Worm (Caenorhabditis elegans) whole organism, L3 larva: ENCODE data around the gene hlh-33.

Experiments
- hmg-11 ChIP-seq: sonication (generic microtip); optimal IDR thresholded peaks from 2 replicates; lab custom pipeline; 2016; ENCODE audit warnings: missing genetic modification characterization, missing compliant biosample characterization
- lsy-12 ChIP-seq: sonication (generic microtip); optimal IDR thresholded peaks from 2 replicates; lab custom pipeline; 2016; ENCODE audit warnings: mild to moderate bottlenecking, missing genetic modification characterization, missing compliant biosample characterization
- nhr-11 ChIP-seq: fragments of 150-350 bp; optimal IDR thresholded peaks from 2 replicates; lab custom pipeline; 2014; ENCODE audit warnings: missing biosample characterization, missing genetic modification characterization
- nhr-237 ChIP-seq: fragments of 150-350 bp; optimal IDR thresholded peaks from 2 replicates; lab custom pipeline; 2014; ENCODE audit warnings: missing biosample characterization, missing genetic modification characterization
- pha-4 ChIP-seq: fragments of 150-350 bp; optimal IDR thresholded peaks from 2 replicates; lab custom pipeline; 2014; ENCODE audit warnings: missing biosample characterization, missing genetic modification reagents, missing genetic modification characterization
- ztf-11 ChIP-seq: fragments of 150-350 bp; optimal IDR thresholded peaks from 2 replicates; lab custom pipeline; 2014; ENCODE audit warnings: missing biosample characterization, missing genetic modification characterization

DNA sequence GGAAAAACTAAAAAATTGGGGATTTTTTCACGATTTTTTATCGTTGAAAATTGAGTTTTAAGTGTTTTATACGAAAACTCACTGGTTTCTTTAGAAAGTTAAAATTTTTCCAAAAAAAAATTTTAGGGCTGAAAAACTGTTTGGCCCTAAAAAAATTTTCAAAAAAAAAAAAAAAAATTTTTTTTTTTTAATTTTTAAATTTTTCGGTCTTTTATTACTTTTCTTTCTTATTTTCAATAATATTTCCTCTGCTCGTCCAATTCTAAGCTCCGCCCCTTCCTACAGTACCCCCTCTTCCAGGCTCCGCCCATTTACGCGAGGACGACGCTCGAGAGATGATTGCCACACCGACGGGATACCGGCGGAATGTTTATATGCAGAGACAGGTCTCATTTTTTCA is 6.4 kb upstream of the hlh-33 start, which contains the start of gene pqn-82:
- no peak for TF ChIP-seq ztf-11 (tag; lab: Kevin White, UChicago)
- no peak for TF ChIP-seq nhr-237
- TF ChIP-seq pha-4 (tag; lab: Kevin White, UChicago), result no peak
- TF ChIP-seq nhr-11 (tag; lab: Kevin White, UChicago), result no peak
- no peak for TF ChIP-seq lsy-12 (tag; lab: Kevin White, UChicago)
- no peak for TF ChIP-seq hmg-11
